Worm (Caenorhabditis elegans): Measurements from ENCODE around the gene Y116F11B.9.

The Y116F11B.9 gene

ce11 chrV:19907365-19907764 lies 39.6 kb upstream of the Y116F11B.9 start, which contains the start of gene fars-2:
Gene fars-2 (minus strand): TSS chrV:19907434.
- TF ChIP-seq nfya-2 (GFP tag; IDR thresholded peaks at IDR 0.05) (no peak), B0336.3 (GFP tag; IDR thresholded peaks at IDR 0.05) (no peak), F57A8.1 (GFP tag; optimal IDR thresholded peaks at IDR 0.05) (no peak), Y79H2A.3 (GFP tag; conservative IDR thresholded peaks at IDR 0.05) (no peak), snpc-3.4 (tag; optimal IDR thresholded peaks at IDR 0.05) (no peak), fkh-3 (tag; optimal IDR thresholded peaks at IDR 0.05) (no peak), tbp1 (GFP tag; optimal IDR thresholded peaks at IDR 0.05) (no peak), ama-1 (optimal IDR thresholded peaks at IDR 0.05) (no peak), ama-1 (GFP tag; optimal IDR thresholded peaks at IDR 0.05) (no peak), aptf-3 (GFP tag; IDR thresholded peaks at IDR 0.05) (no peak), attf-6 (GFP tag; IDR thresholded peaks at IDR 0.05) (no peak), die-1 (tag; optimal IDR thresholded peaks at IDR 0.05) (no peak), ceh-79 (tag; optimal IDR thresholded peaks at IDR 0.05) (no peak), ztf-26 (tag; optimal IDR thresholded peaks at IDR 0.05) (no peak), C17E4.6 (GFP tag; IDR thresholded peaks at IDR 0.05) (no peak), sptf-2 (GFP tag; optimal IDR thresholded peaks at IDR 0.05) (no peak), K12H6.12 (tag; optimal IDR thresholded peaks at IDR 0.05) (no peak), nfyb-1 (GFP tag; IDR thresholded peaks at IDR 0.05) (no peak)

ce11 chrV:19905988-19906387 lies 38.2 kb upstream of the Y116F11B.9 start:
- no peak for TF ChIP-seq F23B12.7 (tag; optimal IDR thresholded peaks at IDR 0.05; ENCODE audit: insufficient read depth)
- TF ChIP-seq ztf-25 (GFP tag; IDR thresholded peaks at IDR 0.05) = no peak
- TF ChIP-seq bed-1 (GFP tag; IDR thresholded peaks at IDR 0.05) = no peak
- TF ChIP-seq F57C9.4 (tag; optimal IDR thresholded peaks at IDR 0.05) = no peak
- no peak for TF ChIP-seq madf-6 (GFP tag; IDR thresholded peaks at IDR 0.05)
- no peak for TF ChIP-seq K12H6.12 (tag; optimal IDR thresholded peaks at IDR 0.05)
- TF ChIP-seq egrh-3 (GFP tag; IDR thresholded peaks at IDR 0.05) = no peak
- no peak for TF ChIP-seq athp-1 (tag; optimal IDR thresholded peaks at IDR 0.05)
- TF ChIP-seq nhr-179 (tag; optimal IDR thresholded peaks at IDR 0.05) = no peak
- no peak for TF ChIP-seq ztf-18 (tag; optimal IDR thresholded peaks at IDR 0.05)
- TF ChIP-seq dpff-1 (tag; optimal IDR thresholded peaks at IDR 0.05) = no peak
- TF ChIP-seq fkh-3 (tag; optimal IDR thresholded peaks at IDR 0.05) = no peak

ce11 chrV:19904790-19905189 lies 37.0 kb upstream of the Y116F11B.9 start:
- TF ChIP-seq F33H1.4 (GFP tag; IDR thresholded peaks at IDR 0.05) (no peak), D2030.7 (GFP tag; IDR thresholded peaks at IDR 0.05) (no peak), zfh-2 (GFP tag; conservative IDR thresholded peaks at IDR 0.05) (no peak), hrde-1 (tag; optimal IDR thresholded peaks at IDR 0.05; ENCODE audit: borderline replicate concordance) (no peak), chd-7 (tag; optimal IDR thresholded peaks at IDR 0.05) (no peak), rpc-1 (optimal IDR thresholded peaks at IDR 0.05) (no peak), rpc-1 (tag; optimal IDR thresholded peaks at IDR 0.05) (no peak), F49E8.2 (tag; optimal IDR thresholded peaks at IDR 0.05; ENCODE audit: insufficient read depth) (no peak), hmg-20 (GFP tag; IDR thresholded peaks at IDR 0.05) (no peak), sdz-38 (tag; optimal IDR thresholded peaks at IDR 0.05) (no peak)

- no peak for TF ChIP-seq let-607 (tag; optimal IDR thresholded peaks at IDR 0.05)
- no peak for TF ChIP-seq sptf-2 (GFP tag; optimal IDR thresholded peaks at IDR 0.05)
- TF ChIP-seq ztf-22 (GFP tag; optimal IDR thresholded peaks at IDR 0.05) = no peak
Observed at ce11 chrV:19901826-19902225, 34.0 kb upstream of the Y116F11B.9 start.
